Worm (Caenorhabditis elegans) whole organism, L1 larva: ENCODE data around the gene F08G12.11.
A peak's percentile ranks its signal among the peaks of the same experiment; 100 is the strongest.

ENCODE experiments used
- C04F5.9 ChIP-seq: sonication (generic microtip); optimal IDR thresholded peaks from 2 replicates; lab custom pipeline; 2016; ENCODE audit warnings: missing genetic modification characterization, missing compliant biosample characterization
- C16A3.4 ChIP-seq: fragments of 150-350 bp; optimal IDR thresholded peaks from 2 replicates; lab custom pipeline; 2014; ENCODE audit warnings: missing biosample characterization, missing genetic modification characterization
- Y116A8C.19 ChIP-seq: sonication (generic microtip); optimal IDR thresholded peaks from 2 replicates; lab custom pipeline; 2016; ENCODE audit warnings: missing compliant biosample characterization, missing genetic modification characterization, borderline replicate concordance
- aha-1 ChIP-seq: fragments of 150-350 bp; optimal IDR thresholded peaks from 2 replicates; lab custom pipeline; 2014; ENCODE audit warnings: missing biosample characterization, missing genetic modification characterization
- alr-1 ChIP-seq: fragments of 200-800 bp; sonication (Bioruptor generic); optimal IDR thresholded peaks from 2 replicates; lab custom pipeline; 2018; ENCODE audit warnings: borderline replicate concordance, mild to moderate bottlenecking, missing genetic modification characterization, missing compliant biosample characterization
- aly-2 ChIP-seq: fragments of 150-350 bp; optimal IDR thresholded peaks from 2 replicates; lab custom pipeline; 2014; ENCODE audit warnings: missing biosample characterization, missing genetic modification characterization
- blmp-1 ChIP-seq: fragments of 150-350 bp; optimal IDR thresholded peaks from 2 replicates; lab custom pipeline; 2014; ENCODE audit warnings: missing biosample characterization, missing genetic modification characterization
- ceh-90 ChIP-seq: sonication (generic microtip); optimal IDR thresholded peaks from 2 replicates; lab custom pipeline; 2016; ENCODE audit warnings: missing genetic modification characterization, missing compliant biosample characterization
- dpl-1 ChIP-seq, 3 experiments: fragments of 150-350 bp in 2 of 3; sonication (generic microtip) in 1 of 3; optimal IDR thresholded peaks; 2 replicates each; lab custom pipeline; 2014 to 2017; ENCODE audit warnings: missing biosample characterization in 3 of 3, missing genetic modification characterization in 3 of 3, missing genetic modification reagents in 3 of 3
- dsc-1 ChIP-seq: sonication (generic microtip); optimal IDR thresholded peaks from 2 replicates; lab custom pipeline; 2016; ENCODE audit warnings: mild to moderate bottlenecking, missing genetic modification characterization, missing compliant biosample characterization
- egl-13 ChIP-seq: sonication (generic microtip); optimal IDR thresholded peaks from 2 replicates; lab custom pipeline; 2016; ENCODE audit warnings: missing genotype, missing genetic modification reagents, missing genetic modification characterization, missing compliant biosample characterization
- elt-2 ChIP-seq: sonication (generic microtip); optimal IDR thresholded peaks from 2 replicates; lab custom pipeline; 2016; ENCODE audit warnings: missing genetic modification characterization, mild to moderate bottlenecking, inconsistent platforms, missing compliant biosample characterization, missing genetic modification reagents
- ets-5 ChIP-seq: fragments of 200-800 bp; sonication (Bioruptor generic); IDR thresholded peaks from 2 replicates; pipeline ENCODE4 v1.3.6; 2022; ENCODE audit warnings: missing genetic modification characterization, missing compliant biosample characterization
- fkh-8 ChIP-seq: sonication (generic microtip); optimal IDR thresholded peaks from 2 replicates; lab custom pipeline; 2016; ENCODE audit warnings: mild to moderate bottlenecking, missing genetic modification characterization, missing compliant biosample characterization
- hlh-4 ChIP-seq: sonication (generic microtip); optimal IDR thresholded peaks from 2 replicates; lab custom pipeline; 2016; ENCODE audit warnings: mild to moderate bottlenecking, missing genetic modification characterization, missing compliant biosample characterization
- hpl-2 ChIP-seq: fragments of 150-350 bp; optimal IDR thresholded peaks from 2 replicates; lab custom pipeline; 2014; ENCODE audit warnings: missing biosample characterization, missing genetic modification reagents, missing genetic modification characterization
- irx-1 ChIP-seq: sonication (generic microtip); optimal IDR thresholded peaks from 2 replicates; lab custom pipeline; 2016; ENCODE audit warnings: missing genetic modification characterization, missing compliant biosample characterization
- lin-13 ChIP-seq: fragments of 150-350 bp; optimal IDR thresholded peaks from 2 replicates; lab custom pipeline; 2014; ENCODE audit warnings: missing biosample characterization, missing genetic modification reagents, missing genetic modification characterization
- lin-14 ChIP-seq: fragments of 200-800 bp; sonication (Bioruptor generic); optimal IDR thresholded peaks from 2 replicates; lab custom pipeline; 2018; ENCODE audit warnings: mild to moderate bottlenecking, missing genetic modification characterization, moderate library complexity, missing compliant biosample characterization
- lin-15B ChIP-seq: fragments of 150-350 bp; sonication (generic microtip); optimal IDR thresholded peaks from 3 replicates; lab custom pipeline; 2014; ENCODE audit warnings: missing biosample characterization, missing genetic modification characterization
- mab-9 ChIP-seq: fragments of 200-800 bp; sonication (Bioruptor generic); IDR thresholded peaks from 2 replicates; pipeline ENCODE4 v1.3.6; 2022; ENCODE audit warnings: missing genetic modification reagents, missing genetic modification characterization, missing compliant biosample characterization
- mdl-1 ChIP-seq, 2 experiments: fragments of 150-350 bp; optimal IDR thresholded peaks; 2 replicates each; lab custom pipeline; 2014 to 2017; ENCODE audit warnings: missing biosample characterization in 2 of 2, missing genetic modification characterization in 2 of 2, inconsistent platforms in 1 of 2
- mep-1 ChIP-seq: fragments of 150-350 bp; optimal IDR thresholded peaks from 2 replicates; lab custom pipeline; 2014; ENCODE audit warnings: missing biosample characterization, missing genetic modification characterization
- nhr-20 ChIP-seq: sonication (generic microtip); optimal IDR thresholded peaks from 2 replicates; lab custom pipeline; 2016; ENCODE audit warnings: mild to moderate bottlenecking, missing genetic modification characterization, missing compliant biosample characterization
- nhr-237 ChIP-seq: fragments of 150-350 bp; optimal IDR thresholded peaks from 2 replicates; lab custom pipeline; 2014; ENCODE audit warnings: missing biosample characterization, missing genetic modification characterization
- nhr-28 ChIP-seq: fragments of 150-350 bp; optimal IDR thresholded peaks from 2 replicates; lab custom pipeline; 2014; ENCODE audit warnings: missing biosample characterization, missing genetic modification characterization
- nhr-71 ChIP-seq: sonication (generic microtip); optimal IDR thresholded peaks from 2 replicates; lab custom pipeline; 2016; ENCODE audit warnings: mild to moderate bottlenecking, missing genetic modification characterization, moderate library complexity, missing compliant biosample characterization
- pqm-1 ChIP-seq: sonication (generic microtip); optimal IDR thresholded peaks from 3 replicates; lab custom pipeline; 2017; ENCODE audit warnings: missing biosample characterization, missing genetic modification characterization
- rnt-1 ChIP-seq: sonication (generic microtip); optimal IDR thresholded peaks from 2 replicates; lab custom pipeline; 2016; ENCODE audit warnings: mild to moderate bottlenecking, missing genetic modification characterization, moderate library complexity, missing compliant biosample characterization
- skn-1 ChIP-seq: fragments of 150-350 bp; optimal IDR thresholded peaks from 2 replicates; lab custom pipeline; 2014; ENCODE audit warnings: missing biosample characterization, missing genetic modification characterization
- snu-23 ChIP-seq: sonication (generic microtip); optimal IDR thresholded peaks from 2 replicates; lab custom pipeline; 2016; ENCODE audit warnings: missing genetic modification characterization, missing compliant biosample characterization
- sox-4 ChIP-seq: sonication (generic microtip); optimal IDR thresholded peaks from 2 replicates; lab custom pipeline; 2016; ENCODE audit warnings: missing genetic modification characterization, missing compliant biosample characterization
- sptf-1 ChIP-seq: fragments of 150-350 bp; optimal IDR thresholded peaks from 2 replicates; lab custom pipeline; 2014; ENCODE audit warnings: missing biosample characterization, missing genetic modification characterization
- sup-37 ChIP-seq: fragments of 200-800 bp; sonication (Bioruptor generic); optimal IDR thresholded peaks from 2 replicates; lab custom pipeline; 2018; ENCODE audit warnings: mild to moderate bottlenecking, missing genetic modification characterization, missing compliant biosample characterization
- tbx-2 ChIP-seq: sonication (generic microtip); optimal IDR thresholded peaks from 2 replicates; lab custom pipeline; 2016; ENCODE audit warnings: missing genetic modification characterization, missing compliant biosample characterization
- unc-130 ChIP-seq: fragments of 150-350 bp; optimal IDR thresholded peaks from 2 replicates; lab custom pipeline; 2017; ENCODE audit warnings: missing biosample characterization, missing genetic modification characterization, inconsistent platforms
- ztf-11 ChIP-seq, 2 experiments: sonication (generic microtip); optimal IDR thresholded peaks; 2 replicates each; lab custom pipeline; 2016 to 2017; ENCODE audit warnings: missing genetic modification characterization in 2 of 2, missing biosample characterization in 1 of 2, missing compliant biosample characterization in 1 of 2

F08G12.11 gene

ce11 chrX:11351288-11351687 lies 35.9 kb upstream of the F08G12.11 start:
- no peak for TF ChIP-seq sup-37
- no peak for TF ChIP-seq lin-13 (GFP tag; lab: Kevin White, UChicago)
- no peak for TF ChIP-seq aly-2 (tag; lab: Kevin White, UChicago)
- TF ChIP-seq pqm-1 (tag; lab: Kevin White, UChicago), result no peak
- no peak for TF ChIP-seq ets-5 (GFP tag; lab: Robert Waterston, UW)
- TF ChIP-seq elt-2 (tag; lab: Kevin White, UChicago), result peak; percentile 71

DNA sequence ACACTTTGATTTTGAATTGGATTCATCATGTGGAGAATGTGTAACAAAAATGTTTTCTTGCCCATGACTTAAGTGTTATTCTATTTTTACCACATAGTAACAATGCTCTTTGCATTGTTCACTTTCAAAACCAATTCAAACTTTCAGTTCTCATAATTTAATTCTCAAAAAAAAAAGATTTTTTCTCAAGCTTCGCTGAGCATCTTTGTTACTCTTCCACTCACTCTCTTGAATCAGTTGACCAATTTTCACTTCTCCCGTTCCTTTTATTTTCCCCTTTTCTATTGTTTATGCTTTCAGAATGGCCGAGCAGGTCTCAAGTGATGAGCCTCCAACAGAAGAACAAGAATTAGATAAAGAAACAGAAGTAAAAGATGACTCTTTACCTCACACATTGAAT lies 30.8 kb upstream of the F08G12.11 start, which contains the start of gene oct-2:
oct-2 (plus strand) TSS at position 301 of the 400 bp plus-strand sequence.
- TF ChIP-seq C16A3.4 (tag; lab: Kevin White, UChicago), result no peak
- no peak for TF ChIP-seq fkh-8
- TF ChIP-seq sptf-1 (tag; lab: Kevin White, UChicago), result no peak
- TF ChIP-seq hpl-2 (GFP tag; lab: Kevin White, UChicago), result no peak
- no peak for TF ChIP-seq hlh-4 (tag; lab: Kevin White, UChicago)
- TF ChIP-seq nhr-237 (tag; lab: Kevin White, UChicago), result no peak

- TF ChIP-seq hpl-2 (GFP tag; lab: Kevin White, UChicago), result no peak
- no peak for TF ChIP-seq snu-23 (GFP tag; lab: Kevin White, UChicago)
- no peak for TF ChIP-seq alr-1
- TF ChIP-seq Y116A8C.19 (tag; lab: Kevin White, UChicago), result no peak
- TF ChIP-seq ztf-11 (tag; optimal IDR thresholded peaks at IDR 0.05; lab: Kevin White, UChicago), result no peak
- no peak for TF ChIP-seq egl-13
- TF ChIP-seq mab-9 (GFP tag; lab: Robert Waterston, UW), result no peak
- TF ChIP-seq lin-15B (tag; lab: Kevin White, UChicago), result no peak
- TF ChIP-seq sox-4 (tag; lab: Kevin White, UChicago), result no peak
- no peak for TF ChIP-seq ceh-90 (tag; lab: Kevin White, UChicago)
- TF ChIP-seq skn-1 (tag; lab: Kevin White, UChicago), result no peak
- no peak for TF ChIP-seq sup-37
- no peak for TF ChIP-seq dsc-1 (tag; lab: Kevin White, UChicago)
- no peak for TF ChIP-seq nhr-20
- TF ChIP-seq aha-1 (tag; lab: Kevin White, UChicago), result no peak
- TF ChIP-seq hlh-4 (tag; lab: Kevin White, UChicago), result no peak
- TF ChIP-seq irx-1 (tag; lab: Kevin White, UChicago), result no peak
- TF ChIP-seq, all 84 proteins: peak for 0
Observed at ce11 chrX:11345471-11345870, 30.1 kb upstream of the F08G12.11 start.

DNA sequence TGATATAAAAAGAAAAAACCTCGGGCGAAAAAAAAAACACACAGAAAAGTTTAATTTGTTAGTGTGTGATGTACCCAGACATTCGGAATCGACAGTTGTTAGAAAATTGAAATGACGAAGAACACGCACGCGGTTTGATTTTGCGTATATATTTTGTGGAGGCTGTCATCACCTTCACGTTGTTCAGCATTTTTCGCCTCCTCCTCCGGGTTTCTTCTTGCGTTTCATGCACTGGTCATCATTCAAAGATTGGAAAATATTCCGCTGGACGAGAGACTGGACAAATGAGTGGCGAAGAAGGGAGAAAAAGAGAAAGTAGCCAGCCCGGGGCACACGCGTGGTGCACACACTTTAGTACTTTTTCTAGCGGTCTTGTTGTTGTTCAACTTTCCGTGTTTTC lies 29.5 kb upstream of the F08G12.11 start:
- TF ChIP-seq fkh-8, result no peak
- peak; percentile 45 for TF ChIP-seq unc-130
- TF ChIP-seq C04F5.9, result no peak
- peak; percentile 9 for TF ChIP-seq snu-23 (GFP tag; lab: Kevin White, UChicago)
- peak; percentile 19 for TF ChIP-seq blmp-1 (tag; lab: Kevin White, UChicago)
- peak; percentile 43 for TF ChIP-seq nhr-71 (tag; lab: Kevin White, UChicago)
- peak in 1 of 2 experiments; percentile 3 for TF ChIP-seq mdl-1 (tag; optimal IDR thresholded peaks at IDR 0.05; lab: Kevin White, UChicago)
- TF ChIP-seq dpl-1 (GFP tag; optimal IDR thresholded peaks at IDR 0.05; lab: Kevin White, UChicago), result no peak
- TF ChIP-seq lin-14 (GFP tag; lab: Kevin White, UChicago), result peak; percentile 69
- TF ChIP-seq rnt-1 (tag; lab: Kevin White, UChicago), result peak; percentile 47
- TF ChIP-seq Y116A8C.19 (tag; lab: Kevin White, UChicago), result no peak
- no peak for TF ChIP-seq tbx-2 (tag; lab: Kevin White, UChicago)
- TF ChIP-seq nhr-28 (tag; lab: Kevin White, UChicago), result no peak
- no peak for TF ChIP-seq mep-1 (tag; lab: Kevin White, UChicago)
